Fruit fly (Drosophila melanogaster): ENCODE results near the gene Tsp68C.

dm6 chr3L:13840731-13841130 is 2.7 kb upstream of the Tsp68C start:
- TF ChIP-seq Pif1A (GFP tag; optimal IDR thresholded peaks at IDR 0.05) (no peak), CG8159 (tag; optimal IDR thresholded peaks at IDR 0.05) (no peak), Ets98B (GFP tag; IDR thresholded peaks at IDR 0.05) (no peak), Snoo (tag; optimal IDR thresholded peaks at IDR 0.05) (no peak), CG10348 (GFP tag; IDR thresholded peaks at IDR 0.05) (no peak), CG34367 (tag; optimal IDR thresholded peaks at IDR 0.05) (no peak), CG17806 (tag; optimal IDR thresholded peaks at IDR 0.05) (no peak), CG32121 (GFP tag; IDR thresholded peaks at IDR 0.05) (no peak)

Data from whole organism, pupa.